Worm (Caenorhabditis elegans): Measurements from ENCODE around the gene plp-1.

DNA sequence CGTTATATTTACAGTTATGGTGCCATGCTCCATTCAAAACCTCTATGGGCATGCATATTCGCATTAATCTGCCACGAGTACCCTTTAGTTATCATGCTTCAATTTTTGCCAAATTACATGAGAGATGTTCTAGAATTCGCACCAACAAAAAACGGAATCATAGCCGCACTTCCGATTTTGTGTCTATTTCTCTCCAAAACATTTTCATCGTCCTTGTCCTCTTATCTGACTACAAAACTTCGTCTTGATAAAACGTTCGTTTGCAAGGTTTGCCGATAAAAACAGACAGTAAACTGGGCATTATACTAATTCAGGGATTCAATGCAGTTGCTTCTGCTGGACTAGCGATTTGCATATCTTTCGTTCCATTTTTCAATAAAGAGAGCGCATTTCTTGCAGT lies 20.0 kb downstream of the plp-1 start:
- TF ChIP-seq ama-1 (optimal IDR thresholded peaks at IDR 0.05) (no peak), ceh-36 (tag; optimal IDR thresholded peaks at IDR 0.05) (no peak), ceh-13 (GFP tag; optimal IDR thresholded peaks at IDR 0.05) (no peak), scrt-1 (GFP tag; IDR thresholded peaks at IDR 0.05) (no peak), ets-7 (tag; optimal IDR thresholded peaks at IDR 0.05) (no peak), aly-1 (tag; optimal IDR thresholded peaks at IDR 0.05) (no peak), tbx-11 (GFP tag; IDR thresholded peaks at IDR 0.05) (no peak), flt-1 (GFP tag; IDR thresholded peaks at IDR 0.05) (no peak)
